Fruit fly (Drosophila melanogaster): ENCODE data around the gene CG9451.

Gene CG9451

DNA sequence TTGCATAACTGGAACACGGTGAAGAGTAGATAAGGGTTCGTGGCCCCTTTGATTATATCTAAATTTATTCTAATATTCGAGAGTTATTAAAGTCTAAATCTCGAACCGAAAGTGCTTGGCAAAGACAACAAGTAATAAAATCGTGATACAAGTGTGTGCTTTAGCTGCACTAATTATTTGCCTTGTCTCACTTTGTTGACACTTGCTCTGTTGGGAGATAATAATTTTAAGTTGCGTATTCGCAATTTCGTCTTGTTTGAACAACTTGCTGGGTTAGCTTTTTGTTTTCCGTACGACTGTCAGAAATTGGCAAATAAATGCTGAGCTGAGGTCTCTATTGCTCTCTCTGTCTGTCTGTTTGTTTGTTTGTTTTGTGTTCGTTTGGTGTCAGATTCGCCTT lies 4.1 kb upstream of the CG9451 start (continued):
- TF ChIP-seq CG17912 (GFP tag; optimal IDR thresholded peaks at IDR 0.05) (no peak), HmgD (GFP tag; optimal IDR thresholded peaks at IDR 0.05) (no peak), CG4707 (GFP tag; optimal IDR thresholded peaks at IDR 0.05) (no peak), hkb (optimal IDR thresholded peaks at IDR 0.05) (no peak), hkb (GFP tag; IDR thresholded peaks at IDR 0.05) (no peak), Gsc (GFP tag; IDR thresholded peaks at IDR 0.05) (no peak), CG6254 (GFP tag; optimal IDR thresholded peaks at IDR 0.05) (no peak), CG30020 (tag; optimal IDR thresholded peaks at IDR 0.05) (no peak), Nf-YB (GFP tag; optimal IDR thresholded peaks at IDR 0.05) (no peak), dmrt11E (tag; optimal IDR thresholded peaks at IDR 0.05) (no peak), Vsx1 (GFP tag; optimal IDR thresholded peaks at IDR 0.05) (no peak), D19A (tag; optimal IDR thresholded peaks at IDR 0.05) (no peak), slbo (GFP tag; IDR thresholded peaks at IDR 0.05) (no peak), ab (GFP tag; optimal IDR thresholded peaks at IDR 0.05) (no peak), CG12299 (tag; optimal IDR thresholded peaks at IDR 0.05) (no peak), Taf1 (GFP tag; IDR thresholded peaks at IDR 0.05) (no peak), her (GFP tag; optimal IDR thresholded peaks at IDR 0.05) (no peak), CG14667 (GFP tag; IDR thresholded peaks at IDR 0.05) (no peak), Trl (optimal IDR thresholded peaks at IDR 0.05) (no peak), Trl (GFP tag; optimal IDR thresholded peaks at IDR 0.05) (no peak), gt (GFP tag; IDR thresholded peaks at IDR 0.05) (no peak), GATAe (GFP tag; conservative IDR thresholded peaks at IDR 0.05) (no peak), D19B (GFP tag; optimal IDR thresholded peaks at IDR 0.05) (no peak), CG17186 (GFP tag; optimal IDR thresholded peaks at IDR 0.05) (no peak), lab (GFP tag; optimal IDR thresholded peaks at IDR 0.05) (peak; percentile 70), MESR4 (GFP tag; optimal IDR thresholded peaks at IDR 0.05) (no peak), CG8478 (optimal IDR thresholded peaks at IDR 0.05) (no peak), Asciz (GFP tag; optimal IDR thresholded peaks at IDR 0.05) (peak; percentile 14), CG17568 (GFP tag; optimal IDR thresholded peaks at IDR 0.05) (no peak), CG10431 (GFP tag; optimal IDR thresholded peaks at IDR 0.05) (no peak), CG18599 (GFP tag; optimal IDR thresholded peaks at IDR 0.05) (peak; percentile 64), CG13424 (tag; optimal IDR thresholded peaks at IDR 0.05) (no peak), CG15514 (GFP tag; optimal IDR thresholded peaks at IDR 0.05) (peak; percentile 22), CG3726 (GFP tag; IDR thresholded peaks at IDR 0.05) (no peak), NC2β (GFP tag; optimal IDR thresholded peaks at IDR 0.05) (no peak), CG1529 (GFP tag; optimal IDR thresholded peaks at IDR 0.05) (no peak), zfh2 (GFP tag; optimal IDR thresholded peaks at IDR 0.05) (no peak)

dm6 chr3L:19503770-19504169 lies 3.2 kb upstream of the CG9451 start, which contains the start of gene CG9452:
Gene CG9452 (minus strand): TSS chr3L:19503870.
- no peak for TF ChIP-seq CG1832 (GFP tag; optimal IDR thresholded peaks at IDR 0.05)
- TF ChIP-seq CG12942 (GFP tag; optimal IDR thresholded peaks at IDR 0.05): no peak
- no peak for TF ChIP-seq kni (GFP tag; optimal IDR thresholded peaks at IDR 0.05)
- no peak for TF ChIP-seq CG2129 (GFP tag; IDR thresholded peaks at IDR 0.05; ENCODE audit: partially characterized antibody)
- TF ChIP-seq HLHmδ (GFP tag; optimal IDR thresholded peaks at IDR 0.05): no peak
- no peak for TF ChIP-seq Ssrp (tag; optimal IDR thresholded peaks at IDR 0.05)
- TF ChIP-seq Sox100B (GFP tag; optimal IDR thresholded peaks at IDR 0.05): no peak
- TF ChIP-seq pita (GFP tag; optimal IDR thresholded peaks at IDR 0.05): no peak
- TF ChIP-seq gfzf (GFP tag; optimal IDR thresholded peaks at IDR 0.05): no peak
- TF ChIP-seq CG3163 (GFP tag; optimal IDR thresholded peaks at IDR 0.05): no peak
- TF ChIP-seq sc (optimal IDR thresholded peaks at IDR 0.05): no peak
- TF ChIP-seq sc (GFP tag; optimal IDR thresholded peaks at IDR 0.05): no peak
- TF ChIP-seq CG32767 (GFP tag; IDR thresholded peaks at IDR 0.05): no peak
- TF ChIP-seq pb (GFP tag; optimal IDR thresholded peaks at IDR 0.05): no peak
- TF ChIP-seq CG15479 (GFP tag; optimal IDR thresholded peaks at IDR 0.05): no peak
